Worm (Caenorhabditis elegans): ENCODE measurements around the gene rbg-3.

DNA sequence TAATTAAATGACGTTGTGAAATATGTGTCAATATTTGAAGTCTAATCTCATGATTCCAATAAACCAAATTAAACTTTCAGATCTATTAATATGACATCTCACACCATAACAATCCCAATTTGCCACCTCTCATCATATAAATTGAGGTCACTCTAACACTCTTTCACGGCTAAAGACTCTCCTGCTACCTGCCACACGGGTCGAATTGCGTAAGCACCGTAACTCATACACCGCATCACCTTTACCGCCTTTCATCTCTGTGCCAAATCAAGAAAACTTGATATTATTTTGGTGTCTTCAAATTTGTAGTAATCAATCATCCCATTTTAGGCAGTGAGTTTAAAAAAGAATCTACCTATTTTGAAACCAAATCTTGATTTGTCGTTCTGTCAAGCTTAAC, 52.1 kb downstream of the rbg-3 start:
- TF ChIP-seq sox-4 (tag; optimal IDR thresholded peaks at IDR 0.05): no peak
- no peak for TF ChIP-seq zip-4 (GFP tag; optimal IDR thresholded peaks at IDR 0.05)
- TF ChIP-seq nhr-76 (tag; optimal IDR thresholded peaks at IDR 0.05): no peak

All from whole organism, L1 larva.